Worm (Caenorhabditis elegans): ENCODE results near the gene tost-1.
A peak's percentile ranks its signal among the peaks of the same experiment; 100 is the strongest.

Gene tost-1

ce11 chrIII:4878281-4878680, at the start of gene tost-1, which contains the start of gene arx-6:
tost-1 (minus strand) TSS chrIII:4878311.
arx-6 (plus strand) TSS chrIII:4878658.
- TF ChIP-seq ceh-82 (tag; optimal IDR thresholded peaks at IDR 0.05) (no peak), unc-55 (GFP tag; optimal IDR thresholded peaks at IDR 0.05) (peak; percentile 71), ztf-4 (tag; optimal IDR thresholded peaks at IDR 0.05) (no peak), skn-1 (tag; optimal IDR thresholded peaks at IDR 0.05) (no peak), nhr-21 (tag; optimal IDR thresholded peaks at IDR 0.05) (no peak), ZK546.5 (tag; optimal IDR thresholded peaks at IDR 0.05) (no peak), alr-1 (tag; optimal IDR thresholded peaks at IDR 0.05) (no peak), Y55F3AM.14 (GFP tag; optimal IDR thresholded peaks at IDR 0.05) (no peak), nhr-11 (tag; optimal IDR thresholded peaks at IDR 0.05) (no peak), elt-3 (tag; optimal IDR thresholded peaks at IDR 0.05) (no peak), unc-62 (GFP tag; optimal IDR thresholded peaks at IDR 0.05) (no peak), sem-4 (tag; optimal IDR thresholded peaks at IDR 0.05) (no peak), ama-1 (optimal IDR thresholded peaks at IDR 0.05) (no peak), ztf-1 (GFP tag; conservative IDR thresholded peaks at IDR 0.05) (no peak), snpc-4 (tag; optimal IDR thresholded peaks at IDR 0.05) (no peak), gmeb-1 (tag; optimal IDR thresholded peaks at IDR 0.05) (peak; percentile 88), unc-39 (tag; optimal IDR thresholded peaks at IDR 0.05) (no peak), aly-2 (tag; optimal IDR thresholded peaks at IDR 0.05) (no peak), elt-1 (tag; optimal IDR thresholded peaks at IDR 0.05) (no peak), ztf-11 (tag; optimal IDR thresholded peaks at IDR 0.05) (no peak), crh-2 (tag; optimal IDR thresholded peaks at IDR 0.05) (peak; percentile 15), nhr-129 (tag; optimal IDR thresholded peaks at IDR 0.05) (peak; percentile 54), ceh-16 (tag; optimal IDR thresholded peaks at IDR 0.05) (no peak), peb-1 (tag; optimal IDR thresholded peaks at IDR 0.05) (no peak), F13H6.1 (tag; optimal IDR thresholded peaks at IDR 0.05) (peak; percentile 1), lin-39 (tag; optimal IDR thresholded peaks at IDR 0.05) (no peak), R02D3.7 (tag; optimal IDR thresholded peaks at IDR 0.05) (no peak), zag-1 (tag; optimal IDR thresholded peaks at IDR 0.05) (no peak), nhr-77 (tag; optimal IDR thresholded peaks at IDR 0.05) (no peak), nhr-23 (tag; optimal IDR thresholded peaks at IDR 0.05) (no peak), mab-5 (tag; optimal IDR thresholded peaks at IDR 0.05) (peak; percentile 15), fos-1 (tag; optimal IDR thresholded peaks at IDR 0.05) (peak; percentile 68), sma-9 (GFP tag; optimal IDR thresholded peaks at IDR 0.05) (no peak), sma-9 (tag; optimal IDR thresholded peaks at IDR 0.05) (no peak), nhr-237 (tag; optimal IDR thresholded peaks at IDR 0.05) (no peak), lin-13 (GFP tag; optimal IDR thresholded peaks at IDR 0.05) (no peak), nhr-10 (tag; optimal IDR thresholded peaks at IDR 0.05) (no peak), mbf-1 (tag; optimal IDR thresholded peaks at IDR 0.05) (no peak), nhr-12 (tag; optimal IDR thresholded peaks at IDR 0.05) (no peak), sma-3 (GFP tag; optimal IDR thresholded peaks at IDR 0.05) (peak; percentile 13), nhr-25 (tag; optimal IDR thresholded peaks at IDR 0.05) (no peak), dmd-4 (tag; optimal IDR thresholded peaks at IDR 0.05) (no peak), mdl-1 (tag; optimal IDR thresholded peaks at IDR 0.05) (no peak), blmp-1 (tag; optimal IDR thresholded peaks at IDR 0.05; ENCODE audit: insufficient read depth) (no peak), egl-27 (tag; optimal IDR thresholded peaks at IDR 0.05) (no peak), lin-11 (tag; optimal IDR thresholded peaks at IDR 0.05) (no peak), nhr-6 (tag; optimal IDR thresholded peaks at IDR 0.05) (no peak), lsy-2 (tag; optimal IDR thresholded peaks at IDR 0.05) (peak in 1 of 2 experiments; percentile 70), C34F6.9 (tag; optimal IDR thresholded peaks at IDR 0.05) (peak; percentile 66)

Measured in whole organism, L2 larva.